Worm (Caenorhabditis elegans) whole organism, L2 larva: ENCODE measurements around the gene D2045.7.

Source experiments
- C34F6.9 ChIP-seq: fragments of 150-350 bp; optimal IDR thresholded peaks from 2 replicates; lab custom pipeline; 2014; ENCODE audit warnings: missing biosample characterization, missing genetic modification characterization
- F13H6.1 ChIP-seq: sonication (generic microtip); optimal IDR thresholded peaks from 2 replicates; lab custom pipeline; 2016; ENCODE audit warnings: missing genetic modification characterization, missing compliant biosample characterization
- R02D3.7 ChIP-seq: fragments of 150-350 bp; optimal IDR thresholded peaks from 2 replicates; lab custom pipeline; 2014; ENCODE audit warnings: missing biosample characterization, missing genetic modification characterization
- ZK546.5 ChIP-seq: sonication (generic microtip); optimal IDR thresholded peaks from 2 replicates; lab custom pipeline; 2017; ENCODE audit warnings: missing biosample characterization, missing genetic modification characterization
- alr-1 ChIP-seq: fragments of 150-350 bp; optimal IDR thresholded peaks from 2 replicates; lab custom pipeline; 2014; ENCODE audit warnings: missing biosample characterization, missing genetic modification characterization
- ama-1 ChIP-seq: fragments of 150-350 bp; optimal IDR thresholded peaks from 2 replicates; lab custom pipeline; 2018; ENCODE audit warnings: inconsistent platforms
- blmp-1 ChIP-seq: sonication (generic microtip); optimal IDR thresholded peaks from 2 replicates; lab custom pipeline; 2017; ENCODE audit warnings: missing genetic modification characterization, mild to moderate bottlenecking, missing compliant biosample characterization, antibody characterized with exemption, moderate library complexity; ENCODE audit not compliant: insufficient read depth
- ceh-16 ChIP-seq: fragments of 150-350 bp; optimal IDR thresholded peaks from 2 replicates; lab custom pipeline; 2014; ENCODE audit warnings: missing biosample characterization, missing genetic modification characterization
- ceh-82 ChIP-seq: fragments of 150-350 bp; optimal IDR thresholded peaks from 2 replicates; lab custom pipeline; 2014; ENCODE audit warnings: missing biosample characterization, missing genetic modification characterization
- crh-2 ChIP-seq: sonication (generic microtip); optimal IDR thresholded peaks from 2 replicates; lab custom pipeline; 2017; ENCODE audit warnings: missing biosample characterization, missing genetic modification characterization
- egl-27 ChIP-seq: sonication (generic microtip); optimal IDR thresholded peaks from 3 replicates; lab custom pipeline; 2017; ENCODE audit warnings: missing biosample characterization, missing genetic modification reagents, missing genetic modification characterization
- elt-1 ChIP-seq: fragments of 150-350 bp; optimal IDR thresholded peaks from 2 replicates; lab custom pipeline; 2014; ENCODE audit warnings: missing biosample characterization, missing genetic modification characterization
- fos-1 ChIP-seq: fragments of 150-350 bp; optimal IDR thresholded peaks from 2 replicates; lab custom pipeline; 2014; ENCODE audit warnings: missing biosample characterization, missing genetic modification characterization
- gmeb-1 ChIP-seq: fragments of 150-350 bp; optimal IDR thresholded peaks from 2 replicates; lab custom pipeline; 2014; ENCODE audit warnings: missing biosample characterization, missing genetic modification characterization
- lin-11 ChIP-seq: fragments of 150-350 bp; sonication (generic microtip); optimal IDR thresholded peaks from 2 replicates; lab custom pipeline; 2014; ENCODE audit warnings: missing biosample characterization, missing genetic modification characterization, inconsistent platforms, mixed read lengths
- lin-13 ChIP-seq: fragments of 150-350 bp; optimal IDR thresholded peaks from 2 replicates; lab custom pipeline; 2014; ENCODE audit warnings: missing biosample characterization, missing genetic modification reagents, missing genetic modification characterization
- lin-39 ChIP-seq: fragments of 150-350 bp; optimal IDR thresholded peaks from 2 replicates; lab custom pipeline; 2014; ENCODE audit warnings: missing biosample characterization, missing genetic modification reagents, missing genetic modification characterization
- lsy-2 ChIP-seq, 2 experiments: fragments of 150-350 bp in 1 of 2; sonication (generic microtip) in 1 of 2; optimal IDR thresholded peaks; 2 replicates each; lab custom pipeline; 2014 to 2017; ENCODE audit warnings: missing biosample characterization in 2 of 2, missing genetic modification characterization in 2 of 2
- mab-5 ChIP-seq: fragments of 150-350 bp; optimal IDR thresholded peaks from 2 replicates; lab custom pipeline; 2014; ENCODE audit warnings: missing biosample characterization, missing genetic modification characterization
- mdl-1 ChIP-seq, 2 experiments: fragments of 150-350 bp in 1 of 2; sonication (generic microtip) in 1 of 2; optimal IDR thresholded peaks; 2 replicates each; lab custom pipeline; 2017; ENCODE audit warnings: missing biosample characterization in 2 of 2, missing genetic modification characterization in 2 of 2
- nhr-10 ChIP-seq: sonication (generic microtip); optimal IDR thresholded peaks from 2 replicates; lab custom pipeline; 2017; ENCODE audit warnings: missing biosample characterization, missing genetic modification characterization
- nhr-129 ChIP-seq: fragments of 150-350 bp; optimal IDR thresholded peaks from 2 replicates; lab custom pipeline; 2014; ENCODE audit warnings: missing biosample characterization, missing genetic modification characterization
- nhr-21 ChIP-seq: fragments of 150-350 bp; optimal IDR thresholded peaks from 2 replicates; lab custom pipeline; 2014; ENCODE audit warnings: missing biosample characterization, missing genetic modification characterization
- nhr-237 ChIP-seq: fragments of 150-350 bp; optimal IDR thresholded peaks from 2 replicates; lab custom pipeline; 2014; ENCODE audit warnings: missing biosample characterization, missing genetic modification characterization
- nhr-25 ChIP-seq: fragments of 150-350 bp; sonication (generic microtip); optimal IDR thresholded peaks from 3 replicates; lab custom pipeline; 2014; ENCODE audit warnings: missing biosample characterization, missing genetic modification characterization
- nhr-6 ChIP-seq: fragments of 150-350 bp; optimal IDR thresholded peaks from 2 replicates; lab custom pipeline; 2014; ENCODE audit warnings: missing biosample characterization, missing genetic modification characterization
- nhr-77 ChIP-seq: fragments of 150-350 bp; optimal IDR thresholded peaks from 2 replicates; lab custom pipeline; 2014; ENCODE audit warnings: missing biosample characterization, missing genetic modification characterization
- peb-1 ChIP-seq: fragments of 150-350 bp; optimal IDR thresholded peaks from 2 replicates; lab custom pipeline; 2014; ENCODE audit warnings: missing biosample characterization, missing genetic modification characterization
- sem-4 ChIP-seq: fragments of 150-350 bp; optimal IDR thresholded peaks from 2 replicates; lab custom pipeline; 2014; ENCODE audit warnings: missing biosample characterization, missing genetic modification reagents, missing genetic modification characterization
- skn-1 ChIP-seq: sonication (generic microtip); optimal IDR thresholded peaks from 2 replicates; lab custom pipeline; 2017; ENCODE audit warnings: missing biosample characterization, missing genetic modification characterization
- sma-3 ChIP-seq: sonication (generic microtip); optimal IDR thresholded peaks from 2 replicates; lab custom pipeline; 2016; ENCODE audit warnings: missing genetic modification reagents, missing genetic modification characterization, missing compliant biosample characterization
- sma-9 ChIP-seq, 2 experiments: fragments of 150-350 bp in 1 of 2; sonication (generic microtip) in 1 of 2; optimal IDR thresholded peaks; 2 replicates each; lab custom pipeline; 2014 to 2016; ENCODE audit warnings: missing genetic modification characterization in 2 of 2, mild to moderate bottlenecking in 1 of 2, missing biosample characterization in 1 of 2, missing compliant biosample characterization in 1 of 2, missing genetic modification reagents in 1 of 2, moderate library complexity in 1 of 2
- snpc-4 ChIP-seq: fragments of 150-350 bp; optimal IDR thresholded peaks from 2 replicates; lab custom pipeline; 2014; ENCODE audit warnings: missing biosample characterization, missing genetic modification characterization
- unc-55 ChIP-seq: fragments of 150-350 bp; sonication (generic microtip); optimal IDR thresholded peaks from 3 replicates; lab custom pipeline; 2014; ENCODE audit warnings: missing biosample characterization, missing genetic modification reagents, missing genetic modification characterization
- unc-62 ChIP-seq: fragments of 150-350 bp; optimal IDR thresholded peaks from 2 replicates; lab custom pipeline; 2014; ENCODE audit warnings: missing biosample characterization, missing genetic modification reagents, missing genetic modification characterization
- zag-1 ChIP-seq: fragments of 150-350 bp; optimal IDR thresholded peaks from 2 replicates; lab custom pipeline; 2014; ENCODE audit warnings: missing biosample characterization, missing genetic modification characterization
- ztf-1 ChIP-seq: fragments of 200-800 bp; sonication (Bioruptor generic); conservative IDR thresholded peaks from 2 replicates; pipeline ENCODE4 v1.3.6; 2022; ENCODE audit warnings: missing genetic modification characterization, missing compliant biosample characterization
- ztf-11 ChIP-seq: sonication (generic microtip); optimal IDR thresholded peaks from 2 replicates; lab custom pipeline; 2017; ENCODE audit warnings: missing biosample characterization, missing genetic modification characterization

The D2045.7 gene

ce11 chrIII:10505943-10506698 is 26.8 kb downstream of the D2045.7 start:
- no peak for TF ChIP-seq unc-62 (GFP tag; lab: Kevin White, UChicago)
- TF ChIP-seq ztf-11 (tag; lab: Kevin White, UChicago): no peak
- no peak for TF ChIP-seq fos-1
- no peak for TF ChIP-seq snpc-4 (tag; lab: Kevin White, UChicago)
- no peak for TF ChIP-seq nhr-237

- peak; percentile 82 to 93 for TF ChIP-seq lsy-2 (tag; optimal IDR thresholded peaks at IDR 0.05; lab: Kevin White, UChicago)
- peak; percentile 86 for TF ChIP-seq lin-13
- no peak for TF ChIP-seq nhr-77
- peak; percentile 70 for TF ChIP-seq R02D3.7 (tag; lab: Kevin White, UChicago)
- peak; percentile 60 for TF ChIP-seq F13H6.1
- TF ChIP-seq C34F6.9: peak; percentile 97
- no peak for TF ChIP-seq ztf-1 (GFP tag; lab: Robert Waterston, UW)
- peak; percentile 74 for TF ChIP-seq fos-1
- TF ChIP-seq elt-1 (tag; lab: Kevin White, UChicago): no peak
- peak; percentile 44 for TF ChIP-seq egl-27 (tag; lab: Kevin White, UChicago)
- peak; percentile 34 for TF ChIP-seq nhr-129 (tag; lab: Kevin White, UChicago)
- peak; percentile 67 for TF ChIP-seq sma-3 (GFP tag; lab: Kevin White, UChicago)
- peak; percentile 96 for TF ChIP-seq gmeb-1 (tag; lab: Kevin White, UChicago)
- TF ChIP-seq sma-9 (GFP tag; optimal IDR thresholded peaks at IDR 0.05; lab: Kevin White, UChicago): peak; percentile 70
- TF ChIP-seq sma-9 (tag; optimal IDR thresholded peaks at IDR 0.05; lab: Kevin White, UChicago): no peak
- no peak for TF ChIP-seq lin-39
- TF ChIP-seq lin-11 (tag; lab: Kevin White, UChicago): no peak
- peak; percentile 16 for TF ChIP-seq snpc-4 (tag; lab: Kevin White, UChicago)
- no peak for TF ChIP-seq blmp-1 (tag; lab: Kevin White, UChicago)
- peak in 1 of 2 experiments; percentile 17 for TF ChIP-seq mdl-1 (tag; optimal IDR thresholded peaks at IDR 0.05; lab: Kevin White, UChicago)
- peak; percentile 58 for TF ChIP-seq nhr-21 (tag; lab: Kevin White, UChicago)
- no peak for TF ChIP-seq ZK546.5 (tag; lab: Kevin White, UChicago)
- peak; percentile 73 for TF ChIP-seq mab-5 (tag; lab: Kevin White, UChicago)
- TF ChIP-seq ama-1: peak; percentile 36
- TF ChIP-seq unc-55: peak; percentile 91
- TF ChIP-seq nhr-10 (tag; lab: Kevin White, UChicago): peak; percentile 49
- no peak for TF ChIP-seq ceh-16
- no peak for TF ChIP-seq skn-1 (tag; lab: Kevin White, UChicago)
- TF ChIP-seq crh-2 (tag; lab: Kevin White, UChicago): peak; percentile 97
- TF ChIP-seq alr-1 (tag; lab: Kevin White, UChicago): no peak
- peak; percentile 58 for TF ChIP-seq nhr-6
- TF ChIP-seq nhr-25 (tag; lab: Kevin White, UChicago): peak; percentile 82
- TF ChIP-seq sem-4 (tag; lab: Kevin White, UChicago): peak; percentile 38
Observed at ce11 chrIII:10506699-10507248, 27.5 kb downstream of the D2045.7 start, which contains the start of the genes sip-1 and sly-1. sip-1 (minus strand) TSS chrIII:10506801. sly-1 (plus strand) TSS chrIII:10507058.

ce11 chrIII:10512570-10512969 is 33.3 kb downstream of the D2045.7 start:
- TF ChIP-seq lsy-2 (tag; optimal IDR thresholded peaks at IDR 0.05; lab: Kevin White, UChicago) (no peak), zag-1 (no peak), ceh-82 (tag; lab: Kevin White, UChicago) (no peak), ztf-11 (tag; lab: Kevin White, UChicago) (no peak), peb-1 (tag; lab: Kevin White, UChicago) (no peak), crh-2 (tag; lab: Kevin White, UChicago) (no peak), mab-5 (tag; lab: Kevin White, UChicago) (no peak), sma-3 (GFP tag; lab: Kevin White, UChicago) (no peak), C34F6.9 (no peak), fos-1 (no peak)
